Fruit fly (Drosophila melanogaster): ENCODE measurements around the gene disco-r.

disco-r gene

DNA sequence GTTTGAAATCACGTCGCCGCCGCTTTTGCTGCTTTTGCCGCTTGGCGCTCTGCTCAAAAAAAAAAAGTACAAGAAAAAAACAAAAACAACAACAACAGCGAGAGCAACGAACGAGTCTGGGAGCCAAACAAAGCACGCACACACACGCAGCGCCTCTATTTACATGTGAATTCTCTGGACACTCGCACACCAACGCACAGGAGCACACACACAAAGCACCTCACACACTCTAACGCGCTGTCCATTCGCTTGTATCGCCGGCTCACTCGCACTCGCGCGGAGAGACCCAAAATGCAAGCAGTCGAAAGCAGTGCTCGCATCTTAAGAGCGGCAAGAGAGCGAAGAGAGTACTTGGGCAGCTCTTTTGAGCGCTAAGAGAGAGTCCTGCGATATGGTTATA lies at the start of gene disco-r:
TSS of gene disco-r (minus strand) at position 4 of the 400 bp plus-strand sequence.
- TF ChIP-seq CG17801 (GFP tag; optimal IDR thresholded peaks at IDR 0.05; ENCODE audit: partially characterized antibody), result no peak

DNA sequence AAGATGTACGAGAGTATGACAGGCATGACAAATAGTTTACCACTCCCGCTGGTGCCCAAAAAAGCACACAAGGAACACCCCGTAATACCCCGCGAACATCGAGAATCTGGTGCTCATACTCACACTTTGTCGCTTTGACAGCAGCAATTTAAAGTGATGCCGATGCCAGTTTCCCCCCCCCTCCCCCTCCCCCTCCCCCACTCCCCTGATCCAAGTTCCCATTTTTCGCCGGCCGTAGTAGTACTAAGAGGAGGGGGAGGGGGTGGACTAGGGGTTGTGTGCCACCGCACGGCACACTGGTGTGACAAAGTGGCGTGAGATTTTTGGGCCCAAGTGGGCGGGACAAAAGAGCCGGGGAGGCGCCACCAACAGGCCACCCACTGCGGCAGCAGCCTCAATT lies 45.0 kb upstream of the disco-r start:
- no peak for TF ChIP-seq CG17801 (GFP tag; optimal IDR thresholded peaks at IDR 0.05; ENCODE audit: partially characterized antibody)

DNA sequence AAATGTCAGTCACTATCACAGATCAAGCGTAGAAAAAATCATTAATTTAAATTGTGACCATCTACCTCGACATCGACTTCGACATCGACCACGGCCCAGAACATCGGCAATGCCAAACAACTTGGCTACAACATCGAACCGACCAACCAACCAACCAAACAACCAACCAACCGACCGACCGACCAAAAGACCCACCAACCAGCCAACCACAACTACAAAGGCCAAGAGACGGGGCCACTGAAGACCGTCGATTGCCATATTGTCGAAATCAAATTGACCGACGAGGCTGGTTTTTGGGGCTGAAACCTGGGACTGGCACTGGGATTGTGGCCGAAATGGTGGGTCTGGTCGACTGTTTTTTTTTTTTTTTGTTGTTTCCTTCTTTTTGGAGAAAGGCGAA lies 26.3 kb upstream of the disco-r start:
- no peak for TF ChIP-seq CG17801 (GFP tag; optimal IDR thresholded peaks at IDR 0.05; ENCODE audit: partially characterized antibody)

DNA sequence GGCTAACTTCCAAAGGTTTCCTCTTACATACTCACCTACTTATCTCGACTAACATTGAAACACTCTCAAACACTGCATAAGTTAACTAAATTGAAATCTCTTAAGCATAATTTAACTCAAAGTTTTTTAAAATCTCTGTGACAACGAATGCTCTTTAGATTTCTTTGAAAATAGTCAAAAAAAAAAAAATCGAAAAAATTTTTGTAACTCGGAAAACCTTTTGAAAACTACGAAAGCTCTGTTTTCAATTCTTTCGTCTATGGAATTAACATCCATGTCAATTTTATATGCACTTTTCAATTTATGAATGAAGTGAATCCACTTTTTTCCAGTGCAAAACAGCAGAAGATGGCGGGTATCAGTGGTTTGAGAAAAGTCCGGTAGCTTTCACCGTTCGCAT lies 22.6 kb upstream of the disco-r start:
- no peak for TF ChIP-seq CG17801 (GFP tag; optimal IDR thresholded peaks at IDR 0.05; ENCODE audit: partially characterized antibody)

DNA sequence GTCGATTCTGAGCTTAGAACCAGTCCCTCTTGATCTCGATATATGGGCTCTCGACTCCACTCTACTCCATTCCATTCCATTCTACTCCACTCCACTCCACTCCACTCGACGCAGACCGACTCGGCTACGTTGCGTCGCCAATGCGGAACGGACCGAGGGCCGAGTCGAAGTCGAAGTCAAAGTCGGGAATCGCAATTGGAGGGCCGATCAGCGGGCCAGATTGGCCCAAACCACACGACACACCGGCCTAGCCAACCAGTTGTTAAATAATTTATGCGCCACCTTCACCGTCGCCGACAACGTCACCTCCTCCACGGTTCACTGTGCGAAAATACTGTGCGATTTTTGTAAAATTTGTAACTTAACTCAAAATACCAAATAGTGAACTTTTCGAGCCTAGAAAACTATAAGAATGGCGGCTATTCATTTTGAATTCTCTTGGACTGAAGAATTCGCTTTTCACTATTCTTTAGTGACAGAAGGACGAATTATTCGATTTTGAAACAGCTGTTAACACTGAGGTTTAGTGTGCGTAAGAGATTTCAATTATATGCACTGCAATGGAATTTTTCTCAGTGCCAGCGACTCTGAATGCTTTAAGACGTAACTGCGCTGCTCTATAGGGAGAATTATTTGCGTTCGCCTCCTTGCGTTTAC lies 9.6 kb upstream of the disco-r start:
- TF ChIP-seq CG17801 (GFP tag; optimal IDR thresholded peaks at IDR 0.05; ENCODE audit: partially characterized antibody), result no peak

DNA sequence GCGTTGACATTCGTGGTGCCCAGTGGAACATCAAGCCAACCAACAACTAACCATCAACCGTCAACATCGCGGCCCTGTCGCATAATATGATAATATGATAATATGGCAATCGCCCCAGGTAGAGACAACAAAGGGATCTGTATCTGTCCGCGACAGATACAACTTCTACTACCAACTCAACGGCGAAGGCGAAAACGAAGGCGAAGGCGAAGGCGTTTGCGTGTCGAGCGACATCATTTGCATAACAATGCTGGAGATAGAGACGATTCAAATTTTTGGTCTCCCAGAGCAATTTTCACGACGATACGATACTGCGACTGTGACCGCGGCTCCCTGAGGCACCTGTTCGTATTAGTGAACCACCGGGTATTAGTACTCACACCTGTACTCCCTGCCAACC lies 8.7 kb upstream of the disco-r start:
- TF ChIP-seq CG17801 (GFP tag; optimal IDR thresholded peaks at IDR 0.05; ENCODE audit: partially characterized antibody), result no peak

DNA sequence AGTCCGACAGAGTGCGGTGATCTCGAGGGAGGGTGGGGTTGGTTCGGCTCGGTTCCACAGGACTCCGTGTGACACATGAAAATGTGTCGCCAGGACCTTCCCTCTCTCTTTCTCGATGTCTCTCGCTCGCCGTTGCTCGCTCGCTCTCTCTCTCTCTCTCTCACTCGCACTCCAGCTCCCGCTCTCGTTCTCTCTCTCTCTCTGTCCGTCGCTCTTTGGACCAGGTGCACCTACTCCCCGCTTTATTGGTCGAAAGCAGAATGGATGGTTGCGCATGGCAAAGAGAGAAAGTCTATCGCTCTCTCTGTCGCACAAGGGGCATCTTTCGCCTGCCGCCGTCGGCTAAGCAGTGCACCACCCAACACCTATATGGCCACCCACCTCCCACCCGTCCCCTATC lies 1.8 kb upstream of the disco-r start:
- no peak for TF ChIP-seq CG17801 (GFP tag; optimal IDR thresholded peaks at IDR 0.05; ENCODE audit: partially characterized antibody)

DNA sequence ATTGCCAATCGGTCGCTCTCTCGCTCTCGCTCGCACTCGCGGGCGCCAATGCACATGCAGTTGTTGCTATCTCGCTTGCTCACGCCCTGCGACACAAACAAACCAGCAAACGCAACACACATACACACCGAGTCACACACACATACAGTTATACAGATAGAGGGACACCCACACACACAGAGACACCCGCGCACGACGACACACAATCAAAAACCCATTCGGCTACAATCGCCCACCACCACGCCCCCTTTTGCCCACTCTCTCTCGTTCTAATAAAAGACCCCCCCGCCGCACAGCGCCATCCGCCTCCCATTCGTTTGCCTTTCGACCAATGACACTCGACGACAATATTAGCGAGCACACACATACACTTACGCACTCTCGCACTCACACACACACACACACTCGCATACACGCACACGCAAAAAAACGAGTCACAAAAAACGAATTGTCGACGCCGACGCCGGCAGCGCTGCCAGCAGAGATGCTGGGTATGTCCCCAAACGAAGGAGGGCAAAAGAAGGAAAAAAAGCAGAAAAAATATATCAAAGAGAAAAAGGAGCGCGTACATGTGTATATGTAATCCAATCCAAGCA lies 1.0 kb downstream of the disco-r start:
- TF ChIP-seq CG17801 (GFP tag; optimal IDR thresholded peaks at IDR 0.05; ENCODE audit: partially characterized antibody), result no peak

DNA sequence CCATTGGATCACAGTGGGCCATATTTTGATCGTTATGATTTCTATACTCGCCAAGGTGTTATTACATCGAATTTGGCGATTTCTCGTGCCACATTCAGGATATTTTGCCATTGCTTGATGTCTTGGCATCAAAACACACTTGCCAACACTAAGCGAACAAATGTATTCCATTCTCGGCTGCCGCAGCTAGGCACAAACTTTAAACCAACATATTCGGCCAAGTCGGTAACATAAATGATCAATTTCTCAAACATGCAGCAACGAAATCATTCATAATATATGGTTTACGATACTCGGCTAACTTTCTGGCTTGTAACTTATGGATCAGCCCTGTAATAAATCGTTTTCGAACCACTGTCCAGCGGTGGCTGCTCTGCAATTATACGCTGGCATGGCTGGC lies 5.8 kb downstream of the disco-r start:
- no peak for TF ChIP-seq CG17801 (GFP tag; optimal IDR thresholded peaks at IDR 0.05; ENCODE audit: partially characterized antibody)

DNA sequence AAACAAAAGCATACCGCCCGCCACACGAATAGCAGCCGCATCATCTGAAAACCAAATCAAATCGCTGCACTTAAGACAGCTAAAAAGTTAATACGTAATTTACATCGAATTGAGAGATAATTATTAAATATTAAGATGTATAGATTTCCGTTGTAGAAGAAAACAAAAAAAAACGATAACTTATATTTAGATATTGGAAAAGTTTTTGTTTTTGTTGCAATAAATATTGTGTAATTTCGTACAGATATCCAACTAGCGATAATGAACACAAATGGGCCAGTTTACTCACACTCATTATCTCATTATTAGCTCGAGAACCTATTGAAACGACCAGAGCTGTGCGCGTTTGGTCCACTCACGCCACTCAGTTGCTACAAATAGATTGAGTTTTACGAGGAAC lies 8.2 kb downstream of the disco-r start:
- TF ChIP-seq CG17801 (GFP tag; optimal IDR thresholded peaks at IDR 0.05; ENCODE audit: partially characterized antibody), result no peak

DNA sequence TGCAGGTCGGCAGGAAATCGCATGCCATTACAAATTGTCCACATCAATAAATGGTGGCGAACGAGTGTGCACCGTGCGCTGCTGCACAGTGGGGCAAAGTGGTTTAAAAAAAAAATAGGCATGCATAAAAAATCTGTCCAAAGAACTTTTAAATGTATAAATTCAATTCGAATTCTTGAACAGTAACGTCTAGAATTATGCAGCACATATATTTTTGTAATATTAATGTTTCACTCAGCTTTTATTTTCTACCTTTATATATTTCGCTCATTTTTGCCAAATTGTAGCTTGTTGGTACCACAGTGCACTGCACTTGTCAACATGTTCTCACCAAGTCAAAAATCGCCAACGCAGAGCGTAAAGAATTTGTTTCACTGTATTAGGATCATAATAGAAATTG lies 9.7 kb downstream of the disco-r start:
- no peak for TF ChIP-seq CG17801 (GFP tag; optimal IDR thresholded peaks at IDR 0.05; ENCODE audit: partially characterized antibody)

DNA sequence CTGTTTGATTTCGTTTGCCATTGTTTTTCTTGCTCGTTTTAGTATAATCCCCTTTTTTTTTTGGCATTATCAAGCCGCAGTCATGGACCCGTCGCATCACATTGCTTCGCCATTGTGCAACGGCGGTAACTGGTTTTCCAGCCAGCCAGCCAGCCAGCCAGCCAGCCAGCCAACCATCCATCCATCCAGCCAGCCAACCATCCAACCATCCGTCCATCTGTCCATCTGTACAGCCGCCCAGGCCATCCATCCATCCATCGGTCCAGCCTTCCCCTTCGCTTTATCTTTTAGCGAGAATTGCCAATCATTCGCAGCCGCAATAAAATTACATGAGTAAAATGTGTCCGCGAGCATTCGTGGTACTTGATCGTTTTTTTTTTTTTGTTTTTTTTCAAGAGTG lies 12.9 kb downstream of the disco-r start:
- no peak for TF ChIP-seq CG17801 (GFP tag; optimal IDR thresholded peaks at IDR 0.05; ENCODE audit: partially characterized antibody)

DNA sequence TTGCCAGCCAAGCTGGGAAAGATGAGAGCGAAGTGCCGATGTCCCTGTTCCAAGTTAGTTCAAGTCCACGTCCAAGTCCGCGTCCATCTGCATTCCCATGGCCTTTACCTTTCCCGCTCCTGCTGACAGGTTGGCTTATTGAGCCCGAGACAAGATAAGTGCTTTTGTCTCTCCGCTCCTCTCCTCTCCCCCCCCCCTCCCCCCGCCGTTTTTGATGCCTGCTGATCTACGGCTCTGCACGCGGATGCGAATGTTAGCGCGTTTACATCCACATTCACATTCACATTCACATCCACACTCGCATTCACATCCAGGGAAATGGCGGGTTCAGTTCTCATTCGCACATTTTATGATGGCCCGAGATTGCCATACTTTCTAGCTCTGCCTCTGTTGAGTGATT lies 13.4 kb downstream of the disco-r start:
- TF ChIP-seq CG17801 (GFP tag; optimal IDR thresholded peaks at IDR 0.05; ENCODE audit: partially characterized antibody), result no peak

DNA sequence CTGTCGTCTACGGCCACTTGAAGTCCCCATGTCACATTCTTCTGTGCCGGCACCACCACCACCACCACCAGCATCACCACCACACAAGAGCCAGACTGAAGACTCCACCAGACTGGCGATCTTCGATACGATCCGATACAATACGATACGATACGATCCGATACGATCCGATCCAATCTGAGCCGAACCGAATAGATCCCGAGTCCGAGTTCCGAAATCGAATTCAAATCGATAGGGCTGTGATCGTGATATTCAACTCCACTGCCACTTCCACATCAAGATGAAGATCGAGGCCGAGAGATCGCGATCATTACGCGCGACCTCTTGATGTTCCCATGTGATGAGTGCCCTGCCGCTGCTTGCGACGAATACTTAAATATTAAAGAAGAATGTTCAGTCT lies 24.5 kb downstream of the disco-r start:
- no peak for TF ChIP-seq CG17801 (GFP tag; optimal IDR thresholded peaks at IDR 0.05; ENCODE audit: partially characterized antibody)

DNA sequence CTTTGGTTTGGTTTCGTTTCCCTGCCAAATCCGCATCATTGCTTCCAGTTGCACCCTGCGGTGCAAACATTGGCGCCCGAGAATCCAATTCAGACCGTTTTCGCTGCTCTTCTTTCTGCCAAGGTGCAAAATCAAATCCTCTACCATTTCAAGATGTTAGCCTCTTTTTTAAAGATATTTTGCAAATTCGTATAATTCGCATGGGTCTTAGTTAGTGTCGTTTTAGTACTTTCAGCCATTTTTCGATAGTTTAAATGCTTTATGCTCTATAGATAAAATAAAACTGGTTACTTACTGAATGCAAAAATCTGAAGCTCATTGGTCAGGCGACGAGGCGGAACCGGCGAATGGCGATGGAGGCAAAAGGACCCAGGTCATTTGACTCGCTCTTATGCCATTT lies 37.1 kb downstream of the disco-r start:
- TF ChIP-seq CG17801 (GFP tag; optimal IDR thresholded peaks at IDR 0.05; ENCODE audit: partially characterized antibody), result no peak

DNA sequence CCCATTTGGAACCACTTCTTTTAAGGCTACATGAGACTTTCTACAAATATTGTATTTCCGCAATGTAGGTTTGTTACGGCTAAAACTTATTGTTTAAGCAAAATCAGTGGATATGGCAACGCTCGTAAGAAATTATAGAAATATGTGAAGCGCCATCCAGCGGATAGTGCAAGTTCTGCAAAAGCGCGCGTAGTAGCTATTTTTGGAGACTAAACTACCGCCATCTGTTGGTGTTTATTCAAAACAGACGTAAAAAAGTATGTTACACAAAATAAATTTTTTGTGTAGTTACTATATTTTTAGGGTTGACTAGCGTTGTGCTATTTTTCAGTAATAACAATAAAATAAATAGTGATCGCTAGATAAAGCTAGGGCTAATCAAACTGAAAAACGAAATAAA lies 43.1 kb downstream of the disco-r start:
- no peak for TF ChIP-seq CG17801 (GFP tag; optimal IDR thresholded peaks at IDR 0.05; ENCODE audit: partially characterized antibody)

Measured in ovary, adult (tissue).